Fruit fly (Drosophila melanogaster) whole organism, embryonic: ENCODE measurements around the gene CG1703.
A peak's percentile ranks its signal among the peaks of the same experiment; 100 is the strongest.

Source experiments
- Bgb ChIP-seq: fragments of 200-800 bp; sonication (Bioruptor generic); IDR thresholded peaks from 2 replicates; pipeline ENCODE4 v1.3.6; 2022; ENCODE audit warnings: missing biosample characterization, missing genetic modification characterization; ENCODE audit not compliant: partially characterized antibody
- CG10267 ChIP-seq: fragments of 200-800 bp; sonication (Bioruptor generic); optimal IDR thresholded peaks from 2 replicates; lab custom pipeline; 2018; ENCODE audit warnings: missing biosample characterization, mild to moderate bottlenecking, missing genetic modification characterization, moderate library complexity
- CG12104 ChIP-seq: fragments of 200-800 bp; sonication (Bioruptor generic); optimal IDR thresholded peaks from 3 replicates; lab custom pipeline; 2016; ENCODE audit warnings: missing biosample characterization, missing genetic modification characterization
- CG12219 ChIP-seq: fragments of 200-800 bp; sonication (Bioruptor generic); optimal IDR thresholded peaks from 3 replicates; lab custom pipeline; 2018; ENCODE audit warnings: missing biosample characterization, mild to moderate bottlenecking, missing genetic modification characterization
- CG13123 ChIP-seq: fragments of 200-800 bp; sonication (Bioruptor generic); optimal IDR thresholded peaks from 2 replicates; lab custom pipeline; 2016; ENCODE audit warnings: missing biosample characterization, missing genetic modification characterization
- CG13624 ChIP-seq: fragments of 200-800 bp; sonication (Bioruptor generic); optimal IDR thresholded peaks from 2 replicates; lab custom pipeline; 2016; ENCODE audit warnings: missing biosample characterization, missing genetic modification characterization
- CG14014 ChIP-seq: fragments of 200-800 bp; sonication (Bioruptor generic); IDR thresholded peaks from 2 replicates; pipeline ENCODE4 v1.3.6; 2022; ENCODE audit warnings: missing biosample characterization, missing genetic modification characterization
- CG16779 ChIP-seq: fragments of 200-800 bp; sonication (Bioruptor generic); IDR thresholded peaks from 2 replicates; pipeline ENCODE4 v1.3.6; 2022; ENCODE audit warnings: missing biosample characterization, missing genetic modification characterization
- CG2199 ChIP-seq: fragments of 200-800 bp; sonication (Bioruptor generic); IDR thresholded peaks from 3 replicates; pipeline ENCODE4 v1.3.6; 2022; ENCODE audit warnings: missing biosample characterization, missing genetic modification characterization
- CG2712 ChIP-seq: fragments of 200-800 bp; optimal IDR thresholded peaks from 3 replicates; lab custom pipeline; 2019; ENCODE audit warnings: missing biosample characterization, mild to moderate bottlenecking, missing genetic modification characterization, moderate library complexity
- CG34224 ChIP-seq: fragments of 200-800 bp; sonication (Bioruptor generic); IDR thresholded peaks from 3 replicates; pipeline ENCODE4 v1.3.6; 2022; ENCODE audit warnings: missing biosample characterization, missing genetic modification characterization; ENCODE audit not compliant: partially characterized antibody
- CG34376 ChIP-seq: fragments of 200-800 bp; sonication (Bioruptor generic); optimal IDR thresholded peaks from 2 replicates; lab custom pipeline; 2018; ENCODE audit warnings: missing biosample characterization, mild to moderate bottlenecking, missing genetic modification characterization
- CG34422 ChIP-seq: fragments of 200-800 bp; sonication (Bioruptor generic); IDR thresholded peaks from 3 replicates; pipeline ENCODE4 v1.3.6; 2022; ENCODE audit warnings: missing biosample characterization, missing genetic modification characterization
- CG4360 ChIP-seq: fragments of 200-800 bp; sonication (Bioruptor generic); IDR thresholded peaks from 2 replicates; pipeline ENCODE4 v1.3.6; 2022; ENCODE audit warnings: missing biosample characterization, missing genetic modification characterization
- CG4424 ChIP-seq: fragments of 200-800 bp; sonication (Bioruptor generic); optimal IDR thresholded peaks from 3 replicates; lab custom pipeline; 2016; ENCODE audit warnings: missing biosample characterization, missing genetic modification characterization
- CG7928 ChIP-seq: fragments of 200-800 bp; sonication (Bioruptor generic); optimal IDR thresholded peaks from 2 replicates; lab custom pipeline; 2017; ENCODE audit warnings: missing biosample characterization, mild to moderate bottlenecking, missing genetic modification characterization
- CG8388 ChIP-seq: fragments of 200-800 bp; sonication (Bioruptor generic); optimal IDR thresholded peaks from 2 replicates; lab custom pipeline; 2019; ENCODE audit warnings: missing biosample characterization, mild to moderate bottlenecking, missing genetic modification characterization, moderate library complexity
- CHES-1-like ChIP-seq: fragments of 200-800 bp; sonication (Bioruptor generic); optimal IDR thresholded peaks from 2 replicates; lab custom pipeline; 2016; ENCODE audit warnings: missing biosample characterization, missing genetic modification characterization
- D ChIP-seq, 2 experiments: fragments of 200-800 bp in 1 of 2; fragments of >200 bp in 1 of 2; sonication (Bioruptor generic) in 1 of 2; optimal IDR thresholded peaks; 2 replicates in 1 of 2; 3 replicates in 1 of 2; lab custom pipeline; 2017; ENCODE audit warnings: mild to moderate bottlenecking in 1 of 2, missing biosample characterization in 1 of 2, missing genetic modification characterization in 1 of 2, missing genetic modification reagents in 1 of 2
- Deaf1 ChIP-seq: fragments of 200-800 bp; optimal IDR thresholded peaks from 3 replicates; lab custom pipeline; 2019; ENCODE audit warnings: missing biosample characterization, mild to moderate bottlenecking, missing genetic modification characterization, moderate library complexity
- Eip74EF ChIP-seq, 2 experiments: fragments of 200-800 bp in 1 of 2; fragments of >200 bp in 1 of 2; sonication (Bioruptor generic) in 1 of 2; optimal IDR thresholded peaks; 2 replicates each; lab custom pipeline; 2017 to 2019; ENCODE audit warnings: missing biosample characterization in 2 of 2, missing genetic modification characterization in 2 of 2, mild to moderate bottlenecking in 1 of 2, moderate library complexity in 1 of 2
- HmgZ ChIP-seq: fragments of 200-800 bp; sonication (Bioruptor generic); optimal IDR thresholded peaks from 2 replicates; lab custom pipeline; 2018; ENCODE audit warnings: missing biosample characterization, mild to moderate bottlenecking, missing genetic modification characterization
- Hmx ChIP-seq: fragments of 200-800 bp; sonication (Bioruptor generic); optimal IDR thresholded peaks from 2 replicates; lab custom pipeline; 2016; ENCODE audit warnings: missing biosample characterization, missing genetic modification characterization
- Hr78 ChIP-seq, 2 experiments: fragments of 200-800 bp in 1 of 2; fragments of >200 bp in 1 of 2; sonication (Bioruptor generic) in 1 of 2; optimal IDR thresholded peaks; 2 replicates each; lab custom pipeline; 2017 to 2019; ENCODE audit warnings: missing biosample characterization in 2 of 2, missing genetic modification characterization in 2 of 2, mild to moderate bottlenecking in 1 of 2, moderate library complexity in 1 of 2
- Kr ChIP-seq: fragments of 200-800 bp; sonication (Bioruptor generic); optimal IDR thresholded peaks from 2 replicates; lab custom pipeline; 2017; ENCODE audit warnings: missing biosample characterization, mild to moderate bottlenecking, missing genetic modification characterization
- Meics ChIP-seq: fragments of 200-800 bp; sonication (Bioruptor generic); optimal IDR thresholded peaks from 2 replicates; lab custom pipeline; 2017; ENCODE audit warnings: missing biosample characterization, mild to moderate bottlenecking, missing genetic modification characterization
- Nf-YB ChIP-seq: fragments of 200-800 bp; sonication (Bioruptor generic); optimal IDR thresholded peaks from 3 replicates; lab custom pipeline; 2019; ENCODE audit warnings: missing biosample characterization, mild to moderate bottlenecking, missing genetic modification characterization, moderate library complexity
- Oli ChIP-seq: fragments of 200-800 bp; sonication (Bioruptor generic); optimal IDR thresholded peaks from 2 replicates; lab custom pipeline; 2018; ENCODE audit warnings: missing biosample characterization, mild to moderate bottlenecking, missing genetic modification characterization, moderate library complexity
- Pdp1 ChIP-seq, 2 experiments: fragments of 200-800 bp; sonication (Bioruptor generic); optimal IDR thresholded peaks; 3 replicates each; lab custom pipeline; 2016; ENCODE audit warnings: missing biosample characterization in 2 of 2, missing genetic modification characterization in 2 of 2, mild to moderate bottlenecking in 1 of 2, moderate library complexity in 1 of 2
- Scr ChIP-seq: fragments of 200-800 bp; sonication (Bioruptor generic); IDR thresholded peaks from 2 replicates; pipeline ENCODE4 v1.3.6; 2022; ENCODE audit warnings: missing biosample characterization, missing genetic modification characterization; ENCODE audit not compliant: partially characterized antibody
- Sox102F ChIP-seq: fragments of 200-800 bp; sonication (Bioruptor generic); optimal IDR thresholded peaks from 2 replicates; lab custom pipeline; 2018; ENCODE audit warnings: missing biosample characterization, mild to moderate bottlenecking, missing genetic modification characterization, moderate library complexity
- Vsx1 ChIP-seq: fragments of 200-800 bp; sonication (Bioruptor generic); optimal IDR thresholded peaks from 2 replicates; lab custom pipeline; 2017; ENCODE audit warnings: missing biosample characterization, mild to moderate bottlenecking, missing genetic modification characterization, missing genetic modification reagents
- az2 ChIP-seq: fragments of 200-800 bp; sonication (Bioruptor generic); optimal IDR thresholded peaks from 3 replicates; lab custom pipeline; 2016; ENCODE audit warnings: missing biosample characterization, missing genetic modification characterization
- cas ChIP-seq: fragments of 200-800 bp; sonication (Bioruptor generic); IDR thresholded peaks from 2 replicates; pipeline ENCODE4 v1.3.6; 2022; ENCODE audit warnings: missing biosample characterization, missing genetic modification characterization
- chif ChIP-seq, 2 experiments: fragments of 200-800 bp; sonication (Bioruptor generic); optimal IDR thresholded peaks; 3 replicates each; lab custom pipeline; 2016; ENCODE audit warnings: missing biosample characterization in 2 of 2, missing genetic modification characterization in 2 of 2
- chinmo ChIP-seq: fragments of 200-800 bp; sonication (Bioruptor generic); IDR thresholded peaks from 4 replicates; pipeline ENCODE4 v1.3.6; 2022; ENCODE audit warnings: missing biosample characterization, missing genetic modification characterization; ENCODE audit not compliant: partially characterized antibody
- en ChIP-seq: fragments of 200-800 bp; sonication (Bioruptor generic); optimal IDR thresholded peaks from 2 replicates; lab custom pipeline; 2016; ENCODE audit warnings: missing biosample characterization, missing genetic modification characterization
- esg ChIP-seq: fragments of 200-800 bp; sonication (Bioruptor generic); conservative IDR thresholded peaks from 2 replicates; pipeline ENCODE4 v1.3.6; 2022; ENCODE audit warnings: missing biosample characterization, missing genetic modification characterization
- fd64A ChIP-seq: fragments of 200-800 bp; sonication (Bioruptor generic); optimal IDR thresholded peaks from 3 replicates; lab custom pipeline; 2018; ENCODE audit warnings: missing biosample characterization, mild to moderate bottlenecking, missing genetic modification characterization
- gcm2 ChIP-seq: fragments of 200-800 bp; sonication (Bioruptor generic); optimal IDR thresholded peaks from 2 replicates; lab custom pipeline; 2016; ENCODE audit warnings: missing biosample characterization, missing genetic modification characterization
- grau ChIP-seq: fragments of 200-800 bp; optimal IDR thresholded peaks from 3 replicates; lab custom pipeline; 2019; ENCODE audit warnings: missing biosample characterization, mild to moderate bottlenecking, missing genetic modification characterization, moderate library complexity
- gro ChIP-seq: fragments of 200-800 bp; sonication (Bioruptor generic); optimal IDR thresholded peaks from 2 replicates; lab custom pipeline; 2016; ENCODE audit warnings: missing biosample characterization, missing genetic modification characterization
- gsb-n ChIP-seq: fragments of 200-800 bp; sonication (Bioruptor generic); optimal IDR thresholded peaks from 3 replicates; lab custom pipeline; 2018; ENCODE audit warnings: missing biosample characterization, mild to moderate bottlenecking, missing genetic modification characterization
- inv ChIP-seq: fragments of 200-800 bp; sonication (Bioruptor generic); IDR thresholded peaks from 2 replicates; pipeline ENCODE4 v1.3.6; 2022; ENCODE audit warnings: missing biosample characterization, missing genetic modification characterization; ENCODE audit not compliant: partially characterized antibody
- jumu ChIP-seq: fragments of 200-800 bp; sonication (Bioruptor generic); optimal IDR thresholded peaks from 3 replicates; lab custom pipeline; 2016; ENCODE audit warnings: missing biosample characterization, missing genetic modification characterization
- lbe ChIP-seq: fragments of 200-800 bp; sonication (Bioruptor generic); optimal IDR thresholded peaks from 2 replicates; lab custom pipeline; 2016; ENCODE audit warnings: missing biosample characterization, mild to moderate bottlenecking, missing genetic modification characterization
- lmd ChIP-seq: fragments of 200-800 bp; sonication (Bioruptor generic); IDR thresholded peaks from 2 replicates; pipeline ENCODE4 v1.3.6; 2022; ENCODE audit warnings: missing biosample characterization, missing genetic modification characterization
- rib ChIP-seq: fragments of 200-800 bp; sonication (Bioruptor generic); IDR thresholded peaks from 2 replicates; pipeline ENCODE4 v1.3.6; 2022; ENCODE audit warnings: missing biosample characterization, missing genetic modification characterization
- sisA ChIP-seq: fragments of 200-800 bp; sonication (Bioruptor generic); IDR thresholded peaks from 2 replicates; pipeline ENCODE4 v1.3.6; 2022; ENCODE audit warnings: missing biosample characterization, missing genetic modification characterization
- tin ChIP-seq: fragments of 200-800 bp; sonication (Bioruptor generic); optimal IDR thresholded peaks from 3 replicates; lab custom pipeline; 2016; ENCODE audit warnings: missing biosample characterization, missing genetic modification characterization

Gene CG1703

dm6 chrX:11657140-11657539 lies 45.4 kb downstream of the CG1703 start:
- TF ChIP-seq Meics (GFP tag; lab: Kevin White, UChicago) (peak; percentile 65), CG13624 (peak; percentile 26), CG13123 (no peak), grau (tag; lab: Kevin White, UChicago) (peak; percentile 71), CG2712 (tag; lab: Kevin White, UChicago) (peak; percentile 65), CG34224 (GFP tag; lab: Robert Waterston, UW) (no peak), fd64A (GFP tag; lab: Kevin White, UChicago) (no peak), rib (GFP tag; lab: Robert Waterston, UW) (no peak), CG10267 (tag; lab: Kevin White, UChicago) (peak; percentile 55), CG16779 (GFP tag; lab: Robert Waterston, UW) (no peak), HmgZ (tag; lab: Kevin White, UChicago) (peak; percentile 50), CG12104 (GFP tag; lab: Kevin White, UChicago) (no peak), CG12219 (peak; percentile 31), chif (GFP tag; optimal IDR thresholded peaks at IDR 0.05; lab: Kevin White, UChicago) (peak; percentile 11 to 59), Nf-YB (GFP tag; lab: Kevin White, UChicago) (peak; percentile 18), chinmo (GFP tag; lab: Robert Waterston, UW) (no peak), Deaf1 (tag; lab: Kevin White, UChicago) (peak; percentile 34), CG4360 (GFP tag; lab: Robert Waterston, UW) (no peak), Oli (tag; lab: Kevin White, UChicago) (peak; percentile 50), CG34422 (GFP tag; lab: Robert Waterston, UW) (no peak), gro (peak; percentile 3), tin (GFP tag; lab: Kevin White, UChicago) (peak; percentile 39), jumu (peak; percentile 30), CG8388 (GFP tag; lab: Kevin White, UChicago) (peak; percentile 44), Hmx (GFP tag; lab: Kevin White, UChicago) (no peak), Bgb (GFP tag; lab: Robert Waterston, UW) (no peak), Pdp1 (GFP tag; optimal IDR thresholded peaks at IDR 0.05; lab: Kevin White, UChicago) (peak; percentile 42), D (optimal IDR thresholded peaks at IDR 0.05; lab: Kevin White, UChicago) (no peak), D (GFP tag; optimal IDR thresholded peaks at IDR 0.05; lab: Kevin White, UChicago) (peak; percentile 9), cas (GFP tag; lab: Robert Waterston, UW) (no peak), Sox102F (peak; percentile 65), Kr (GFP tag; lab: Kevin White, UChicago) (no peak), lbe (no peak), CG2199 (no peak), gsb-n (tag; lab: Kevin White, UChicago) (peak; percentile 32), Eip74EF (GFP tag; optimal IDR thresholded peaks at IDR 0.05; lab: Kevin White, UChicago) (peak in 1 of 2 experiments; percentile 10), en (GFP tag; lab: Kevin White, UChicago) (no peak), Scr (GFP tag; lab: Robert Waterston, UW) (no peak), CG34376 (peak; percentile 39), az2 (GFP tag; lab: Kevin White, UChicago) (peak; percentile 40), gcm2 (GFP tag; lab: Kevin White, UChicago) (no peak), inv (GFP tag; lab: Robert Waterston, UW) (no peak), esg (GFP tag; lab: Robert Waterston, UW) (peak; percentile 40), CHES-1-like (no peak), CG4424 (GFP tag; lab: Kevin White, UChicago) (peak; percentile 58), Vsx1 (GFP tag; lab: Kevin White, UChicago) (no peak), sisA (GFP tag; lab: Robert Waterston, UW) (0 out of 2 replicates have a peak, but pooled peaks have one; percentile 15), lmd (peak; percentile 48), CG7928 (no peak), CG14014 (GFP tag; lab: Robert Waterston, UW) (peak; percentile 51), Hr78 (GFP tag; optimal IDR thresholded peaks at IDR 0.05; lab: Kevin White, UChicago) (no peak)
